Worm (Caenorhabditis elegans): ENCODE data around the gene Y41C4A.6.
A peak's percentile ranks its signal among the peaks of the same experiment; 100 is the strongest.

Gene Y41C4A.6

DNA sequence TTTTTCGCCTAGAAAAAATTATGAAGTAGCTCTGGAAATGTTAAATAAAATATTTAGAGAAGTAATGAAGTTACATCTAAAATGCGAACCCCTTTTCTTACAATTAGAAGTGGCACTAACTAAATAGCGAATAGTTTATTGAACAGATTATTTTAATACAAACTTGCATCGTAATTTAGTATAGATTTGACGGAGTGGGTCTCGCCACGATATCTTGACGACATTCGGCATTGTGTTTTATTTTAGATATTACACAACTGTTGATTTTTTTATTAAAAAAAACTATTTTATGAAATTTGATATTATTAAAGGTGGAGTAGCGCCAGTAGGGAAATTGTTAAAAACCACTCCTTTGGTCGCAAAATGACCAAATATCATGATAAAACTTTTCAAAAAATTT is 6.5 kb upstream of the Y41C4A.6 start:
- TF ChIP-seq aly-1 (tag; optimal IDR thresholded peaks at IDR 0.05): no peak
- TF ChIP-seq flt-1 (GFP tag; IDR thresholded peaks at IDR 0.05): no peak
- no peak for TF ChIP-seq hmbx-1 (tag; optimal IDR thresholded peaks at IDR 0.05)
- no peak for TF ChIP-seq tbx-11 (GFP tag; IDR thresholded peaks at IDR 0.05)

DNA sequence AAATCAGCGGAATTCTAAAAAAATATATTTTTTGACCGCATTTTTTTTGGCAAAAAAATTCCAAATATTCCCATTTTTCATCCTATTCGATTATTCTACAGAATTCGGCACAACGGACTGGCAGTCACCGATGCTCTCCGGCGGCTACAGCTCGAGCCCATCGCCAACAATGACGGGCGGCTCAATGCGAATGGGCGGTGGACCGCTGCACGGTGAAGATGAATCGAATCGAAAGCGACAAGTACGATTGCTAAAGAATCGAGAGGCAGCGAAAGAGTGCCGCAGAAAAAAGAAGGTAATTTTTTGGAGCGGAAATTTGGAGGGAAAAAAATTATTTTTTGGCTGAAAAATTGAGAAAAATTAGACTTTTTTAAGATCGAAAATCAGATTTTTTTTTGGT is 4.0 kb upstream of the Y41C4A.6 start:
- TF ChIP-seq F13C5.2 (tag; optimal IDR thresholded peaks at IDR 0.05) (no peak), ama-1 (optimal IDR thresholded peaks at IDR 0.05) (no peak)

DNA sequence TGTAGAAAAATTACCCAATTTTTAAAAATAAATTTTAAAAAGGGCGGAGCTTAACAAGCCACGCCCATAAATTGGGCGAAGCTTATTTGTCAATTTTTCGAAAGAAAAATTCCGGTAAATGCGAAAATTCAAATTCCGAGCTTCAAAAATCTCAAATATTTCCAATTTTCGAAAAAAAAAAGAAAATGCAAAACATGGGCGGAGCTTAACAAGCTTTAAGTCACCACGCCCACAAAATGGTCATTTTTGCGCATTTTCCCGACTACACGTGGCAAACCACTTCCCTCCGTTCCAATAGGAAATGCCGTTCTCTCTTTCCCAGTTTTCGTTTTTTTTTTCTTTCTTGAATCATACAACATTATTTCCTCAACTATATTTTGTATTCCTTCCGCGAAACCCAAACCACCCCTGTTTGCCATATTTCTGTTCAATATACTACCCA is 1.8 kb upstream of the Y41C4A.6 start:
- TF ChIP-seq sea-1 (GFP tag; conservative IDR thresholded peaks at IDR 0.05) (no peak), scrt-1 (GFP tag; IDR thresholded peaks at IDR 0.05) (0 out of 2 replicates have a peak, but pooled peaks have one; percentile 9)

- TF ChIP-seq sea-1 (GFP tag; conservative IDR thresholded peaks at IDR 0.05): no peak
- no peak for TF ChIP-seq scrt-1 (GFP tag; IDR thresholded peaks at IDR 0.05)
- no peak for TF ChIP-seq flt-1 (GFP tag; IDR thresholded peaks at IDR 0.05)
- no peak for TF ChIP-seq tbx-37 (GFP tag; conservative IDR thresholded peaks at IDR 0.05)
- TF ChIP-seq hnd-1 (tag; optimal IDR thresholded peaks at IDR 0.05): no peak
- no peak for TF ChIP-seq aly-1 (tag; optimal IDR thresholded peaks at IDR 0.05)
- no peak for TF ChIP-seq hmg-4 (GFP tag; optimal IDR thresholded peaks at IDR 0.05)
- TF ChIP-seq hmbx-1 (tag; optimal IDR thresholded peaks at IDR 0.05): no peak
- no peak for TF ChIP-seq pes-1 (GFP tag; IDR thresholded peaks at IDR 0.05)
- no peak for TF ChIP-seq ets-7 (tag; optimal IDR thresholded peaks at IDR 0.05)
- no peak for TF ChIP-seq ceh-36 (tag; optimal IDR thresholded peaks at IDR 0.05)
- TF ChIP-seq tra-4 (tag; optimal IDR thresholded peaks at IDR 0.05): no peak
- no peak for TF ChIP-seq ama-1 (optimal IDR thresholded peaks at IDR 0.05)
- TF ChIP-seq F13C5.2 (tag; optimal IDR thresholded peaks at IDR 0.05): no peak
Measured at ce11 chrIII:11694975-11695374, 1.4 kb upstream of the Y41C4A.6 start, which contains the start of gene Y41C4A.22. Gene Y41C4A.22, plus strand, starts transcription at chrIII:11695275.

DNA sequence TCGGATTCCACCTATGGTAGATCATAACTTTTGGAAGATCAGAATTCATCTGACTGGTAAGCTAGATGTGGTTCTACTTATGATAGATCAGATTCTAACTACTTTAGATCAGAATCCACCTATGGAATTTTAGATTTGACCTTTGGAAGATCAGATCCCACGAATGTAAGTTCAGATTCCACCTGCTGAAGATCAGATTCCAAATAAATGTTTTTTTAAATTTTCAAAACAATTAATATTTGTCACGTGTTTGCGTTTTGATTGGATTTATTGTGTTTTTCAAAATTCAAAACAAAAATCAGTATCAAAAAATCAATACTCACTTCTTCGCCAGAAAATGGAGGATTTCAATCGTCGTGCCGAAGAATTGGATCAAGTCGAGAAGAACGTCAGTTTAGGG is 2.2 kb downstream of the Y41C4A.6 start, which contains the start of gene Y41C4A.7:
Gene Y41C4A.7 (plus strand): TSS at position 301 of the 400 bp plus-strand sequence.
- TF ChIP-seq ama-1 (optimal IDR thresholded peaks at IDR 0.05): no peak
- TF ChIP-seq tra-4 (tag; optimal IDR thresholded peaks at IDR 0.05): no peak
- no peak for TF ChIP-seq aly-1 (tag; optimal IDR thresholded peaks at IDR 0.05)
- no peak for TF ChIP-seq ceh-13 (GFP tag; optimal IDR thresholded peaks at IDR 0.05)
- TF ChIP-seq scrt-1 (GFP tag; IDR thresholded peaks at IDR 0.05): no peak
- TF ChIP-seq ceh-36 (tag; optimal IDR thresholded peaks at IDR 0.05): no peak
- TF ChIP-seq hmbx-1 (tag; optimal IDR thresholded peaks at IDR 0.05): no peak
- no peak for TF ChIP-seq tbx-37 (GFP tag; conservative IDR thresholded peaks at IDR 0.05)

- TF ChIP-seq F13C5.2 (tag; optimal IDR thresholded peaks at IDR 0.05): no peak
Measured at ce11 chrIII:11699959-11700358, 3.6 kb downstream of the Y41C4A.6 start, which contains the start of gene pqn-84. Gene pqn-84, plus strand, starts transcription at chrIII:11700259.

DNA sequence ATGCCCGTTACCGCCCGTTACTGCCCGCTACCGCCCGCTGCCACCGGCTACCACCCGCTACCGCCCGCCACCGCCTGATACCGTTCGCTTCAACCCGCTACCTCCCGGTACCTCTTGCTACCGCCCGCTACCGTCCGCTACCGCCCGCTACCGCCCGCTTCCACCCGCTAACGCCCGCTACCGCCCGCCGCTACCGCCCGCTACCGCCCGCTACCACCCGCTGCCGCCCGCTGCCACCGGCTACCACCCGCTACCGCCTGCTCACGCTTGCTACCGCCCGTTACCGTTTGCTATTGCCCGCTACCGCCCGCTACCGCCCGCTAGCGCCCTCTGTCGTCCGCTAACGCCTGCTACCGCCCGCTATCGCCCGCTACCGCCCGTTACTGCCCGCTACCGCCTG is 5.5 kb downstream of the Y41C4A.6 start:
- TF ChIP-seq tbx-37 (GFP tag; conservative IDR thresholded peaks at IDR 0.05): no peak
- no peak for TF ChIP-seq hmg-4 (GFP tag; optimal IDR thresholded peaks at IDR 0.05)
- TF ChIP-seq sea-1 (GFP tag; conservative IDR thresholded peaks at IDR 0.05): no peak
- peak; percentile 13 for TF ChIP-seq B0310.2 (tag; optimal IDR thresholded peaks at IDR 0.05)
- TF ChIP-seq tbx-11 (GFP tag; IDR thresholded peaks at IDR 0.05): 0 out of 2 replicates have a peak, but pooled peaks have one; percentile 16
- TF ChIP-seq ceh-13 (GFP tag; optimal IDR thresholded peaks at IDR 0.05): no peak
- no peak for TF ChIP-seq flt-1 (GFP tag; IDR thresholded peaks at IDR 0.05)
- TF ChIP-seq pes-1 (GFP tag; IDR thresholded peaks at IDR 0.05): no peak

ce11 chrIII:11703006-11703775 is 6.8 kb downstream of the Y41C4A.6 start:
- TF ChIP-seq hmg-4 (GFP tag; optimal IDR thresholded peaks at IDR 0.05) (no peak), aly-1 (tag; optimal IDR thresholded peaks at IDR 0.05) (no peak), sea-1 (GFP tag; conservative IDR thresholded peaks at IDR 0.05) (no peak), tra-4 (tag; optimal IDR thresholded peaks at IDR 0.05) (no peak), scrt-1 (GFP tag; IDR thresholded peaks at IDR 0.05) (no peak), ceh-13 (GFP tag; optimal IDR thresholded peaks at IDR 0.05) (no peak), B0310.2 (tag; optimal IDR thresholded peaks at IDR 0.05) (no peak), pes-1 (GFP tag; IDR thresholded peaks at IDR 0.05) (no peak), ceh-36 (tag; optimal IDR thresholded peaks at IDR 0.05) (no peak), hmbx-1 (tag; optimal IDR thresholded peaks at IDR 0.05) (no peak), F13C5.2 (tag; optimal IDR thresholded peaks at IDR 0.05) (no peak), hnd-1 (tag; optimal IDR thresholded peaks at IDR 0.05) (no peak), tbx-11 (GFP tag; IDR thresholded peaks at IDR 0.05) (no peak), flt-1 (GFP tag; IDR thresholded peaks at IDR 0.05) (no peak), ets-7 (tag; optimal IDR thresholded peaks at IDR 0.05) (no peak), tbx-37 (GFP tag; conservative IDR thresholded peaks at IDR 0.05) (no peak)

- TF ChIP-seq ceh-36 (tag; optimal IDR thresholded peaks at IDR 0.05) (no peak), ceh-13 (GFP tag; optimal IDR thresholded peaks at IDR 0.05) (no peak), F13C5.2 (tag; optimal IDR thresholded peaks at IDR 0.05) (no peak), aly-1 (tag; optimal IDR thresholded peaks at IDR 0.05) (no peak), ets-7 (tag; optimal IDR thresholded peaks at IDR 0.05) (no peak), ama-1 (optimal IDR thresholded peaks at IDR 0.05) (no peak), hmbx-1 (tag; optimal IDR thresholded peaks at IDR 0.05) (no peak), pes-1 (GFP tag; IDR thresholded peaks at IDR 0.05) (no peak), tbx-11 (GFP tag; IDR thresholded peaks at IDR 0.05) (no peak), hmg-4 (GFP tag; optimal IDR thresholded peaks at IDR 0.05) (no peak)
Measured at ce11 chrIII:11703776-11704093, 7.4 kb downstream of the Y41C4A.6 start, which contains the start of gene col-95. Gene col-95, plus strand, starts transcription at chrIII:11703994.
